Worm (Caenorhabditis elegans) whole organism, early embryonic: ENCODE results near the gene lin-66.

Experiments
- B0310.2 ChIP-seq: sonication (generic microtip); optimal IDR thresholded peaks from 2 replicates; lab custom pipeline; 2016; ENCODE audit warnings: mild to moderate bottlenecking, missing genetic modification characterization, missing compliant biosample characterization
- aly-1 ChIP-seq: sonication (generic microtip); optimal IDR thresholded peaks from 2 replicates; lab custom pipeline; 2016; ENCODE audit warnings: missing genetic modification characterization, missing compliant biosample characterization
- ama-1 ChIP-seq: fragments of 150-350 bp; optimal IDR thresholded peaks from 2 replicates; lab custom pipeline; 2014
- ceh-13 ChIP-seq: fragments of 200-800 bp; sonication (Bioruptor generic); optimal IDR thresholded peaks from 2 replicates; lab custom pipeline; 2018; ENCODE audit warnings: mild to moderate bottlenecking, missing genetic modification characterization, missing compliant biosample characterization
- ets-7 ChIP-seq: sonication (generic microtip); optimal IDR thresholded peaks from 2 replicates; lab custom pipeline; 2016; ENCODE audit warnings: missing genotype, missing genetic modification characterization, missing compliant biosample characterization
- hmg-4 ChIP-seq: fragments of 200-800 bp; sonication (Bioruptor generic); optimal IDR thresholded peaks from 2 replicates; lab custom pipeline; 2018; ENCODE audit warnings: mild to moderate bottlenecking, missing genetic modification characterization, missing compliant biosample characterization
- pes-1 ChIP-seq: fragments of 200-800 bp; sonication (Bioruptor generic); IDR thresholded peaks from 2 replicates; pipeline ENCODE4 v1.3.6; 2022; ENCODE audit warnings: missing genetic modification reagents, missing genetic modification characterization, missing compliant biosample characterization
- sea-1 ChIP-seq: fragments of 200-800 bp; sonication (Bioruptor generic); conservative IDR thresholded peaks from 2 replicates; pipeline ENCODE4 v1.3.6; 2022; ENCODE audit warnings: missing genetic modification characterization, missing compliant biosample characterization

DNA sequence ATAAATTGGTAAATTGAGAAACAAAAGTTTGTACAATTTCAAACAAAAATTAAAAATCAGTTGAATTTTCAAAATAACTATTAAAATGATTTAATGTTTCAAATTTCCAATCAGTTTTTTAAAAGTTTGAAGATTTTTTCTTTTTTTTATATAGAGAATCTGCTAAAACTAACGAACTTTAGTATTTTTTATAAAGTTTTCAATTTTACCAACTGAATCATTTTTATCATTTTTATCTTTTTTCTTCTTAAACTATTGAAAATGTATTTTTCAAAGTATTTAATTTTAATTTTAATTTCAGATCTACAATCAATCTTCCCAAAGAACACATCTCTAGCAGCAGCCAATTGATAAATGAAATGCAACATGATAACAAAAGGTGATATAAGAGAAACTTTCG, 46.2 kb downstream of the lin-66 start, which contains the start of gene Y37A1A.4:
- no peak for TF ChIP-seq ama-1 (lab: Kevin White, UChicago)
- no peak for TF ChIP-seq ceh-13 (GFP tag; lab: Kevin White, UChicago)
- TF ChIP-seq hmg-4 (GFP tag; lab: Kevin White, UChicago) = no peak
- TF ChIP-seq sea-1 = no peak
- TF ChIP-seq aly-1 = no peak
- no peak for TF ChIP-seq pes-1
- TF ChIP-seq B0310.2 = no peak
- TF ChIP-seq ets-7 (tag; lab: Kevin White, UChicago) = no peak
